Worm (Caenorhabditis elegans) whole organism, dauer: ENCODE data around the gene mix-1.

ENCODE experiments used
- unc-62 ChIP-seq: sonication (generic microtip); optimal IDR thresholded peaks from 2 replicates; lab custom pipeline; 2017; ENCODE audit warnings: missing biosample characterization, missing genetic modification reagents, missing genetic modification characterization

Gene mix-1

ce11 chrII:10824046-10824445 lies at the start of gene mix-1, which contains the start of gene R06F6.12:
mix-1 (plus strand) TSS chrII:10824246.
R06F6.12 (minus strand) TSS chrII:10824081.
- no peak for TF ChIP-seq unc-62

- TF ChIP-seq unc-62 = no peak
Measured at ce11 chrII:10778026-10778425, 46.0 kb upstream of the mix-1 start, which contains the start of gene mpz-1. mpz-1 (minus strand) TSS chrII:10778126.

- TF ChIP-seq unc-62 = no peak
Measured at ce11 chrII:10783201-10783962, 40.7 kb upstream of the mix-1 start, which contains the start of gene ect-2. ect-2 (minus strand) TSS chrII:10783962.

ce11 chrII:10784248-10784647 lies 39.8 kb upstream of the mix-1 start:
- TF ChIP-seq unc-62 = no peak

ce11 chrII:10784780-10785463 lies 39.1 kb upstream of the mix-1 start, which contains the start of gene cdl-1:
cdl-1 (plus strand) TSS chrII:10785452.
- no peak for TF ChIP-seq unc-62

ce11 chrII:10787240-10787639 lies 36.8 kb upstream of the mix-1 start, which contains the start of gene tag-209:
tag-209 (plus strand) TSS chrII:10787312.
- TF ChIP-seq unc-62 = no peak

- TF ChIP-seq unc-62 = no peak
Measured at ce11 chrII:10792611-10793010, 31.4 kb upstream of the mix-1 start.

- TF ChIP-seq unc-62 = no peak
Measured at ce11 chrII:10793393-10793792, 30.7 kb upstream of the mix-1 start, which contains the start of gene vps-11. vps-11 (minus strand) TSS chrII:10793493.

- TF ChIP-seq unc-62 = no peak
Measured at ce11 chrII:10796194-10796593, 27.9 kb upstream of the mix-1 start, which contains the start of gene set-14. set-14 (minus strand) TSS chrII:10796294.

ce11 chrII:10798429-10798893 lies 25.6 kb upstream of the mix-1 start, which contains the start of gene npp-19:
npp-19 (minus strand) TSS chrII:10798479.
- TF ChIP-seq unc-62 = no peak

- TF ChIP-seq unc-62 = no peak
Measured at ce11 chrII:10800209-10800608, 23.8 kb upstream of the mix-1 start.

ce11 chrII:10804442-10804841 lies 19.6 kb upstream of the mix-1 start:
- no peak for TF ChIP-seq unc-62

ce11 chrII:10804907-10805306 lies 19.1 kb upstream of the mix-1 start:
- TF ChIP-seq unc-62 = no peak

ce11 chrII:10805437-10805836 lies 18.6 kb upstream of the mix-1 start, which contains the start of gene ceh-62:
ceh-62 (plus strand) TSS chrII:10805737.
- TF ChIP-seq unc-62 = no peak

- no peak for TF ChIP-seq unc-62
Measured at ce11 chrII:10808708-10809343, 15.2 kb upstream of the mix-1 start, which contains the start of gene R06F6.14. R06F6.14 (plus strand) TSS chrII:10809293.

ce11 chrII:10810690-10811089 lies 13.4 kb upstream of the mix-1 start, which contains the start of gene msrp-7:
msrp-7 (plus strand) TSS chrII:10810990.
- no peak for TF ChIP-seq unc-62
